Fruit fly (Drosophila melanogaster): Measurements from ENCODE around the gene Zw10.

DNA sequence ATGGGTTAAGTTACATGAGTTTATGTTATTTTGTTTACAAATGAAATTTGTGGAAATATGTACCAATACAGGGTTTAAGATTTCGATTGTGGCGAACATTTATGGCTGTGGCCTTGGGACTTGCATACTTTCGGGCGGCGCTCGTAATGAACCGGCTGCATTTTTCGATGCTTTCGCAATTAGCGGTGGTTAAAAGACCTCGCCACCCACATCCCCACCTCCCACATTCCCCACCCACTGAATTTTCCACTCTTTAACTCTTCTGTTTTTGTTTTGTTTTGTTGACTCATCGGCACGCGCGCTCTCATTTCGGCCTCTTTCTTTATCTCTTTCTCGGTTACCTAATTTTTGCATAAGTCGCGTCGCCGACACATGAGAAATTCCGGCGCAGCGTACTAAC, 41.6 kb downstream of the Zw10 start:
- TF ChIP-seq Hr4 (GFP tag; optimal IDR thresholded peaks at IDR 0.05) = no peak
- no peak for TF ChIP-seq topi (GFP tag; optimal IDR thresholded peaks at IDR 0.05)
- TF ChIP-seq CG10669 (GFP tag; optimal IDR thresholded peaks at IDR 0.05) = no peak
- no peak for TF ChIP-seq Blimp-1 (GFP tag; optimal IDR thresholded peaks at IDR 0.05)
- TF ChIP-seq Met (GFP tag; optimal IDR thresholded peaks at IDR 0.05) = no peak
- no peak for TF ChIP-seq CG31627 (GFP tag; optimal IDR thresholded peaks at IDR 0.05)
- TF ChIP-seq Smox (GFP tag; optimal IDR thresholded peaks at IDR 0.05) = no peak
- TF ChIP-seq CG11762 (GFP tag; optimal IDR thresholded peaks at IDR 0.05; ENCODE audit: insufficient read depth) = no peak
- no peak for TF ChIP-seq OdsH (GFP tag; optimal IDR thresholded peaks at IDR 0.05)
- no peak for TF ChIP-seq Sox102F (GFP tag; optimal IDR thresholded peaks at IDR 0.05)
- no peak for TF ChIP-seq Hr39 (GFP tag; optimal IDR thresholded peaks at IDR 0.05)

Data from whole organism, prepupa.